Worm (Caenorhabditis elegans): ENCODE measurements around the gene clc-11.

The clc-11 gene

DNA sequence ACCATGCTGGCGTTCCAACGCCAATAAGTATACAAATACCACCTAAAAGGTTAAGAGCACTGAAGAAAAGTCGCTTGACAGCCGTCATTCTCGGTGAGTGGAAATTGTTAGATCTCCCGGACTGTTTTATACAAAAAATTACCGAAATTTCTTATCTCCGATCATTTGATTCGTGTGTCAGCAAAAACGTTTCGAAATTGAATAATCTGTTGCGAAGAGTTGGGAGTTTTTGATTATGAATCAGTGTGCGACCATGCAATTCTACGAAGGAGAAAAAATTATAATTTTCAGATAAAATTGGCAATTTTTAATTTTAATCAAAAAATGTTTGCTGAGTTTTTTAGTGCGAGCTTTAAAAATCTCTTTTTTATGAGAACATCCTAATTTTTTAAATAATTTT is at the start of gene clc-11:
clc-11 (minus strand) TSS at position 101 of the 400 bp plus-strand sequence.
- TF ChIP-seq him-1 (tag; optimal IDR thresholded peaks at IDR 0.05): no peak

- TF ChIP-seq him-1 (tag; optimal IDR thresholded peaks at IDR 0.05): no peak
- TF ChIP-seq W03F9.2 (tag; optimal IDR thresholded peaks at IDR 0.05): no peak
- no peak for TF ChIP-seq dao-5 (tag; optimal IDR thresholded peaks at IDR 0.05)
Measured at ce11 chrV:16183357-16183756, 43.9 kb upstream of the clc-11 start, which contains the start of gene srz-14. TSS of gene srz-14 (plus strand) at chrV:16183657.

ce11 chrV:16182918-16183317 is 43.5 kb upstream of the clc-11 start, which contains the start of gene srh-277:
TSS of gene srh-277 (plus strand) at chrV:16183218.
- TF ChIP-seq dao-5 (tag; optimal IDR thresholded peaks at IDR 0.05) (no peak), W03F9.2 (tag; optimal IDR thresholded peaks at IDR 0.05) (no peak), him-1 (tag; optimal IDR thresholded peaks at IDR 0.05) (no peak)

DNA sequence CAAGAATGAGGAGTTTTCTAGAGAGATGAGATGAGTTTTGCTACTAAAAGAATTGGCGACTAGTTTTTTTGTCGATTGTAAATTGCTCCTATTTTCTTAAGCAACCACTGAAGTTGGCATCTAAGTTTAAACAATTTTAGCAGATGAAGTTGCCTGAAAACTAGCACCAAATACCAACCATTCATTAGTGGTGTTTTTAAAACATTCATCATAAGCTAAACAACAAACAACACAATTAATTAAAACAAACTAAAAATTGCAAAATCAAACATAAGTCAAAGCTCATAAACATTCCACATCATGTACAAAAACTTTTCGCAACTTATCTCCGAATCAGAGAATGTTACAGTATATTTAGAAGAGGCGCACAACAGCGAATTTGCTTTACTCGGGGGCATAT is 42.7 kb upstream of the clc-11 start, which contains the start of gene srz-13:
srz-13 (plus strand) TSS at position 301 of the 400 bp plus-strand sequence.
- no peak for TF ChIP-seq him-1 (tag; optimal IDR thresholded peaks at IDR 0.05)
- TF ChIP-seq dao-5 (tag; optimal IDR thresholded peaks at IDR 0.05): no peak
- TF ChIP-seq W03F9.2 (tag; optimal IDR thresholded peaks at IDR 0.05): no peak

DNA sequence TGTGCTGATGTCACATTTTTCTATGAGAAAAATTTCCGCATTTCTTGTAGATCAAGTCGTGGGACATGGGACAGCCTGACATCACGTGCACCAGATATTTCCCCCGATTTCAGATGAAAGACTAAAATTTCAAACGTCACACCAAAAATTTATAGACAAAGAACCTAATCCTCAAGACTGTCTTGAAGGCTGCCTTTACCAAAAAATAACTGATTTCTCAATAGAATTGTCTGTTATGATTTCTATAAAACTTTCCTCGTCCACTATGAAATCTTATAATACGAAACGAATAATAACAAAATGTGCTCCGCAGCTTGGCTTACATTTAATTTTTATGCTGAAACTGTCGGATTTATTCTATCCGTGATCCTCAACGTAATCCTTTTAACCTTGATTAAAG is 40.9 kb upstream of the clc-11 start, which contains the start of gene str-106:
str-106 (plus strand) TSS at position 301 of the 400 bp plus-strand sequence.
- no peak for TF ChIP-seq dao-5 (tag; optimal IDR thresholded peaks at IDR 0.05)
- no peak for TF ChIP-seq him-1 (tag; optimal IDR thresholded peaks at IDR 0.05)
- no peak for TF ChIP-seq W03F9.2 (tag; optimal IDR thresholded peaks at IDR 0.05)

DNA sequence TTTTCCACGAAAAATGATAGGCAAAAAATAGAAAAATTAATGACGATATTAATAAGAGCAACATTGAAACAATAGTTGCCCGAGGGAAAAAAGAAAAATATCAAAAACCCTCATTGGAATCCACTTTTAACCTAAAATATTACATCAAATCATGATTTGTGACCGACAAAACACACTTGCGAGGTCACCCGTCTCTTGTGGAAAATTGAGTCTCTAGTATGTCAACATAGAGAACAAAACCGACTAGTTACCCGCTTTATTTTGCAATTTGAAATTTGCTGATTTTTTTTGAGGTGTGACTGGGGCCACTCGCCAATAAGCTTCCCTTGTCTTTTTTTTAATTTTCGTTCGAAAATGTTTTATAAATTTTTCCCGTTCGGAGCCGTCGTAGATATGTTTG is 36.3 kb upstream of the clc-11 start, which contains the start of gene cyp-33D1:
cyp-33D1 (minus strand) TSS at position 101 of the 400 bp plus-strand sequence.
- no peak for TF ChIP-seq W03F9.2 (tag; optimal IDR thresholded peaks at IDR 0.05)
- TF ChIP-seq him-1 (tag; optimal IDR thresholded peaks at IDR 0.05): no peak
- TF ChIP-seq dao-5 (tag; optimal IDR thresholded peaks at IDR 0.05): no peak

DNA sequence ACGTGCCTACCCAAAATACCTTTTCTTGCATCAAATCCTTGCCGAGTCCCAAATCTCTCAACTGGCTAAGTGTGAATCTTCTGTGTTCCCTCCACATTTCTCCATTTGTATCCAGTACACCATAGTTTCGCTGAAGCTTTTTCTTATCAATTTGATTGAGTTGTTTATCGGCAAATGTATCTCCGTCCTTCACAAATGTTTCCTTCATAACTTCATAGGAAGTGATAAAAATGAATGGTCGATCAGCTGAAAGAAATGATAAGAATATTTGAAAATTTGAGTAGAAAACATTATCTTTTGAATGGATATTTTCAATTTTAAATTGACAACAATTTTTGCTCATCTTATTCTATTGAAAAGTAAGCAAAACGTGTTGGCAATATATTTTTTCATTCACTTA is 35.8 kb upstream of the clc-11 start:
- TF ChIP-seq W03F9.2 (tag; optimal IDR thresholded peaks at IDR 0.05): no peak
- no peak for TF ChIP-seq him-1 (tag; optimal IDR thresholded peaks at IDR 0.05)
- no peak for TF ChIP-seq dao-5 (tag; optimal IDR thresholded peaks at IDR 0.05)

- no peak for TF ChIP-seq W03F9.2 (tag; optimal IDR thresholded peaks at IDR 0.05)
Measured at ce11 chrV:16174109-16174508, 34.7 kb upstream of the clc-11 start.

ce11 chrV:16171721-16172120 is 32.3 kb upstream of the clc-11 start, which contains the start of gene K05D4.9:
TSS of gene K05D4.9 (minus strand) at chrV:16171821.
- TF ChIP-seq dao-5 (tag; optimal IDR thresholded peaks at IDR 0.05) (no peak), him-1 (tag; optimal IDR thresholded peaks at IDR 0.05) (no peak), W03F9.2 (tag; optimal IDR thresholded peaks at IDR 0.05) (no peak)

ce11 chrV:16169026-16169425 is 29.6 kb upstream of the clc-11 start, which contains the start of gene str-111:
TSS of gene str-111 (minus strand) at chrV:16169126.
- TF ChIP-seq W03F9.2 (tag; optimal IDR thresholded peaks at IDR 0.05): no peak
- no peak for TF ChIP-seq dao-5 (tag; optimal IDR thresholded peaks at IDR 0.05)

- TF ChIP-seq him-1 (tag; optimal IDR thresholded peaks at IDR 0.05) (no peak), dao-5 (tag; optimal IDR thresholded peaks at IDR 0.05) (no peak), W03F9.2 (tag; optimal IDR thresholded peaks at IDR 0.05) (no peak)
Measured at ce11 chrV:16165936-16166335, 26.5 kb upstream of the clc-11 start, which contains the start of gene str-108. TSS of gene str-108 (plus strand) at chrV:16166236.

DNA sequence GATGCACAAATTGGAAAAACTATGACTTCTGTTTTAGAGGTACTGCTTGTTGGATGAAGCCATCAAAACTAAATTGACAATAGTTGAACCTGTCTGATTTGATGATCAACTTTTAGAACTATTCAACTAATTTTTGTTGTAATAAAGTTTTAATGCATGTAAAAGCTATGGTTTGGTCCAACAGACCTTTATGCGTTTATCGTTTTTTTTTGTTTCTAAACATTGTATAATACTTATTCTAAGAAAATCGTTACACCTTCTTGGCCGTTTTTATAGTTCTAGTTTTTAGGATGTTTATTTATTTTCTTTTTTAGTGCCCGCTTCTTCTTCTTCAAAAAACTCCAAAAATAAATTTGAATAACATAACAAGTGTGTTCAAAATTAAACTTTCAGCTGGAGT is 24.3 kb upstream of the clc-11 start, which contains the start of gene F10A3.12:
F10A3.12 (plus strand) TSS at position 301 of the 400 bp plus-strand sequence.
- TF ChIP-seq him-1 (tag; optimal IDR thresholded peaks at IDR 0.05) (no peak), W03F9.2 (tag; optimal IDR thresholded peaks at IDR 0.05) (no peak), dao-5 (tag; optimal IDR thresholded peaks at IDR 0.05) (no peak)

DNA sequence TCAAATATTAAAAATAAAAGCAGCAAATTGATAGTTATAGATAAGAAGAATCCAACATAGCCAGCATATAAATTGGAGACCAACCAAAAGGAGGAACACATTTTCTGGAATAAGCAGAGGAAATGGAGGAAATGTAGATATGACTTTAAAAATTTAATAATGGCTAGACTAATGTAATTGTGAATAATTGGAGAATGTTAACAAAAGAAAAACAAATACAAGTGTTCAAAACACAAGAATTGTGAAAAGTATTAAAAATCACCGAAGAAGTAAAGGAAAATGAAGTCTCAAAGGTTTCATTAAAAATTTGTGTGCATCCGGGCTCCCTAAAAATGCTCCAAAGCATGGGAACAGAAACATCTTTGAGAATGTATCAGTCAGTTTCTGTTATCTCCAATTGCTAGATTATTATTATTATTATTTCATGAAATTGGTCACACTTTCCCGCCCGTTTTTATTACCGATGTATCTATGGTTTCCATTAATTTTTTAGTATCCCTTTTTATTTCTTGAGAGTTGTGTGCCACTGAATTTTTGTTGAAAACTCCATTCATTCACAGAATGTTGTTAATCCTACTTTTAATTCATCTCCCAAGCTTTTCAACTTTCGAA is 22.8 kb upstream of the clc-11 start, which contains the start of the genes str-109 and F10A3.11:
str-109 (minus strand) TSS at position 101 of the 612 bp plus-strand sequence.
F10A3.11 (plus strand) TSS at position 562 of the 612 bp plus-strand sequence.
- no peak for TF ChIP-seq W03F9.2 (tag; optimal IDR thresholded peaks at IDR 0.05)
- no peak for TF ChIP-seq him-1 (tag; optimal IDR thresholded peaks at IDR 0.05)

DNA sequence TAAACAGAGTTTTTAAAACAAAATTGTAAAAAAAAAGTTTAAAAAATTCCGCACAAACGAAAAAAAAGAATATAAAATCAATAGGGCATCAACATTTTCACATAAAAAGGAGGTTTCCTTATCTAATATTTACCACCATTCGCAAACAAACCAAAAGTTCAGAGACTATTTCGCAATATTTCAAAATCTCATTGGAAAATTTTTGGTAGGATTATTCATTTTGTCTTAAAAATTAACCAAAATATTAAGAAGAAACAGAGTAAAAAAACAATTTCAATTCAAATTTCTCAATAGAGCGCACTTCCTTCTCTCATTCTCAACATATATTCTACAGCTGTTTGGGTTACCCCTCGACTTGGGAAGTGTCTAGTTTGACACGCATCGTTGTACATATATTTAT is 20.7 kb upstream of the clc-11 start:
- TF ChIP-seq him-1 (tag; optimal IDR thresholded peaks at IDR 0.05): no peak
- TF ChIP-seq W03F9.2 (tag; optimal IDR thresholded peaks at IDR 0.05): no peak
- TF ChIP-seq dao-5 (tag; optimal IDR thresholded peaks at IDR 0.05): no peak

DNA sequence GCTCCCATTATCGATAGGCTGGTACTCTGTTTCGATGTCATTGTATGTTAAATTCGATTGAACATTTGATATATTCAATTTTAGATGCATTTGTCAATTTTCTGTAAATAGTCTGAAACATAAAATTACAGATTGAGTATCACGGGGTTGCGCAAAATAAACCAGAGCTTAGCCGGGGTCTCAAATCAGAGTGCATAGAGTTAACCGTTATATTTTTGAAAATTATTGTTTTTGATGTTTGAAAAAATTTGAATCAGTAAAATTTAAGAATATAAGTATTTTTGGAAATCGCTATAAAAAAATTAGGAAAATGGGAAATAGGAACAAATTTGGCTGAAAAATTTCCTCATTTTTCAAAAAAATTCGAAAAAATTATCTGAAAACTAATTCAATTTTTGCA is 20.2 kb upstream of the clc-11 start, which contains the start of gene F10A3.17:
F10A3.17 (minus strand) TSS at position 101 of the 400 bp plus-strand sequence.
- no peak for TF ChIP-seq W03F9.2 (tag; optimal IDR thresholded peaks at IDR 0.05)
- TF ChIP-seq him-1 (tag; optimal IDR thresholded peaks at IDR 0.05): no peak
- TF ChIP-seq dao-5 (tag; optimal IDR thresholded peaks at IDR 0.05): no peak
